Fruit fly (Drosophila melanogaster): ENCODE results near the gene Nedd8.

Nedd8 gene

dm6 chr2L:18906615-18907014 lies 45.0 kb downstream of the Nedd8 start (continued):
- no peak for TF ChIP-seq lola (GFP tag; optimal IDR thresholded peaks at IDR 0.05)
- TF ChIP-seq Antp (GFP tag; optimal IDR thresholded peaks at IDR 0.05) = no peak
- no peak for TF ChIP-seq Rx (GFP tag; IDR thresholded peaks at IDR 0.05)
- no peak for TF ChIP-seq CG4328 (GFP tag; optimal IDR thresholded peaks at IDR 0.05)
- TF ChIP-seq ci (GFP tag; IDR thresholded peaks at IDR 0.05) = 0 out of 3 replicates have a peak, but pooled peaks have one; percentile 39
- TF ChIP-seq sisA (GFP tag; IDR thresholded peaks at IDR 0.05) = peak; percentile 52; the same call in 1 of the 2 replicates
- TF ChIP-seq Ptx1 (GFP tag; IDR thresholded peaks at IDR 0.05) = peak; percentile 64
- peak; percentile 67 for TF ChIP-seq sens (GFP tag)
- no peak for TF ChIP-seq disco-r (GFP tag; optimal IDR thresholded peaks at IDR 0.05)
- peak; percentile 35 for TF ChIP-seq zen (tag; optimal IDR thresholded peaks at IDR 0.05)
- TF ChIP-seq Dek (tag; optimal IDR thresholded peaks at IDR 0.05) = no peak
- TF ChIP-seq dysf (GFP tag; IDR thresholded peaks at IDR 0.05) = peak; percentile 60; the same call in 2 of the 3 replicates
- peak; percentile 65 for TF ChIP-seq CG17361 (GFP tag; IDR thresholded peaks at IDR 0.05)
- no peak for TF ChIP-seq Dll (GFP tag; IDR thresholded peaks at IDR 0.05; ENCODE audit: partially characterized antibody)
- peak; percentile 62 for TF ChIP-seq D19A (tag; optimal IDR thresholded peaks at IDR 0.05)
- 0 out of 2 replicates have a peak, but pooled peaks have one; percentile 22 for TF ChIP-seq dan (GFP tag; IDR thresholded peaks at IDR 0.05)
- peak; percentile 79 for TF ChIP-seq CG18262 (tag; optimal IDR thresholded peaks at IDR 0.05)
- no peak for TF ChIP-seq slbo (GFP tag; IDR thresholded peaks at IDR 0.05)

All from whole organism, embryonic.